Worm (Caenorhabditis elegans) whole organism, late embryonic: ENCODE results near the gene srx-44.

Source experiments
- C38D4.7 ChIP-seq: fragments of 200-800 bp; sonication (Bioruptor generic); optimal IDR thresholded peaks from 2 replicates; lab custom pipeline; 2018; ENCODE audit warnings: mild to moderate bottlenecking, missing genetic modification characterization, moderate library complexity, missing compliant biosample characterization
- ama-1 ChIP-seq: fragments of 150-350 bp; optimal IDR thresholded peaks from 2 replicates; lab custom pipeline; 2014
- fax-1 ChIP-seq: sonication (generic microtip); optimal IDR thresholded peaks from 2 replicates; lab custom pipeline; 2016; ENCODE audit warnings: missing genotype, missing genetic modification characterization, missing compliant biosample characterization
- lim-6 ChIP-seq: sonication (generic microtip); optimal IDR thresholded peaks from 2 replicates; lab custom pipeline; 2016; ENCODE audit warnings: missing genetic modification characterization, missing compliant biosample characterization
- lin-11 ChIP-seq: fragments of 200-800 bp; sonication (Bioruptor generic); optimal IDR thresholded peaks from 2 replicates; lab custom pipeline; 2018; ENCODE audit warnings: mild to moderate bottlenecking, missing genetic modification characterization, missing compliant biosample characterization
- pag-3 ChIP-seq: sonication (generic microtip); optimal IDR thresholded peaks from 2 replicates; lab custom pipeline; 2016; ENCODE audit warnings: missing compliant biosample characterization, missing genetic modification characterization, borderline replicate concordance
- pax-1 ChIP-seq: fragments of 150-350 bp; optimal IDR thresholded peaks from 2 replicates; lab custom pipeline; 2014; ENCODE audit warnings: missing biosample characterization, missing genetic modification characterization
- ref-2 ChIP-seq: sonication (generic microtip); optimal IDR thresholded peaks from 2 replicates; lab custom pipeline; 2016; ENCODE audit warnings: missing genetic modification characterization, missing compliant biosample characterization
- ttx-3 ChIP-seq: sonication (generic microtip); optimal IDR thresholded peaks from 2 replicates; lab custom pipeline; 2016; ENCODE audit warnings: missing genetic modification reagents, missing genetic modification characterization, missing compliant biosample characterization
- unc-3 ChIP-seq, 2 experiments: fragments of 200-800 bp in 1 of 2; sonication (Bioruptor generic) in 1 of 2; sonication (generic microtip) in 1 of 2; conservative IDR thresholded peaks in 1 of 2; optimal IDR thresholded peaks in 1 of 2; 2 replicates each; pipeline versions ENCODE4 v1.3.6 to Lab custom; 2016 to 2022; ENCODE audit warnings: missing compliant biosample characterization in 2 of 2, missing genetic modification characterization in 2 of 2, missing genetic modification reagents in 1 of 2
- unc-55 ChIP-seq: sonication (generic microtip); optimal IDR thresholded peaks from 2 replicates; lab custom pipeline; 2017; ENCODE audit warnings: missing biosample characterization, missing genetic modification reagents, missing genetic modification characterization

ce11 chrV:16036166-16036565 lies 16.0 kb downstream of the srx-44 start, which contains the start of gene T10C6.10:
- TF ChIP-seq pax-1 (tag; lab: Kevin White, UChicago) = no peak
- no peak for TF ChIP-seq lin-11
- no peak for TF ChIP-seq pag-3 (tag; lab: Kevin White, UChicago)
- TF ChIP-seq lim-6 = no peak
- no peak for TF ChIP-seq ttx-3 (tag; lab: Kevin White, UChicago)
- TF ChIP-seq unc-55 (GFP tag; lab: Kevin White, UChicago) = no peak
- TF ChIP-seq C38D4.7 (GFP tag; lab: Kevin White, UChicago) = no peak
- no peak for TF ChIP-seq ama-1 (lab: Kevin White, UChicago)
- no peak for TF ChIP-seq fax-1 (tag; lab: Kevin White, UChicago)
- no peak for TF ChIP-seq unc-3 (GFP tag; conservative IDR thresholded peaks at IDR 0.05; lab: Robert Waterston, UW)
- no peak for TF ChIP-seq unc-3 (tag; optimal IDR thresholded peaks at IDR 0.05; lab: Kevin White, UChicago)
- no peak for TF ChIP-seq ref-2 (tag; lab: Kevin White, UChicago)
